Worm (Caenorhabditis elegans): ENCODE results near the gene wrt-3.

DNA sequence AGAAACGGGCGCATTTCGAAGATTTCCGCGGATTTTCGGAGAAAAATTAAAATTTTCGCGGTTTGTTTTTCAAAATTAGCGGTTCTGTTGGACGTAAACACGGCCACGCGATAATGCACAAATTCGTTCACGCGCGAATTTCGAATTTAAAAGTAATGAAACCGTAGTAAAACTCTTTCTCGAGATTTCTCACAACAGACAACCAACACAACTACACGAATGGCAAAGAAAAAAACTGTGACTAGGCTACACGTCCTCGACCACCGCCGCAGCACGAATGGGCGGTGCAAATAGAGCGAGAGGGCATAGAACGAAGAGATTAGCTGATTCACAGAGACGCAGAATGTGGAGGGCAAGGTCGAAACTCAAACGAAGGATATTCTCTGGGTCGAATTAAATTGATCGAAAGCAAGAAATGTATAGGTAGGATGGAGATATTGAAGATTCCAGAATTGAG is 36.3 kb downstream of the wrt-3 start, which contains the start of gene idh-1:
- TF ChIP-seq ama-1 (optimal IDR thresholded peaks at IDR 0.05) (peak; percentile 89), aly-2 (tag; optimal IDR thresholded peaks at IDR 0.05) (no peak), elt-2 (tag; optimal IDR thresholded peaks at IDR 0.05) (no peak)
